Worm (Caenorhabditis elegans): ENCODE results near the gene nhr-68.

Gene nhr-68

ce11 chrV:11539502-11539901, 33.7 kb upstream of the nhr-68 start:
- TF ChIP-seq F37B4.10 (GFP tag; IDR thresholded peaks at IDR 0.05) = no peak
- TF ChIP-seq somi-1 (GFP tag; optimal IDR thresholded peaks at IDR 0.05) = no peak
- no peak for TF ChIP-seq hlh-26 (GFP tag; conservative IDR thresholded peaks at IDR 0.05)
- no peak for TF ChIP-seq chd-7 (tag; optimal IDR thresholded peaks at IDR 0.05)
- TF ChIP-seq F52B5.7 (tag; optimal IDR thresholded peaks at IDR 0.05) = no peak

- TF ChIP-seq ceh-79 (tag; optimal IDR thresholded peaks at IDR 0.05) = peak; percentile 6
- 0 out of 2 replicates have a peak, but pooled peaks have one; percentile 34 for TF ChIP-seq Y53F4B.3 (GFP tag; IDR thresholded peaks at IDR 0.05)
- TF ChIP-seq chd-7 (tag; optimal IDR thresholded peaks at IDR 0.05) = peak; percentile 44
- no peak for TF ChIP-seq hmg-20 (GFP tag; IDR thresholded peaks at IDR 0.05)
- TF ChIP-seq repo-1 (tag; optimal IDR thresholded peaks at IDR 0.05) = no peak
- no peak for TF ChIP-seq nhr-179 (tag; optimal IDR thresholded peaks at IDR 0.05)
- no peak for TF ChIP-seq D2030.7 (GFP tag; IDR thresholded peaks at IDR 0.05)
- 0 out of 2 replicates have a peak, but pooled peaks have one; percentile 46 for TF ChIP-seq bed-1 (GFP tag; IDR thresholded peaks at IDR 0.05)
- peak; percentile 37; the same call in 1 of the 2 replicates for TF ChIP-seq cebp-1 (GFP tag; IDR thresholded peaks at IDR 0.05)
- peak; percentile 68 for TF ChIP-seq cebp-1 (tag; optimal IDR thresholded peaks at IDR 0.05)
- no peak for TF ChIP-seq pbrm-1 (GFP tag; IDR thresholded peaks at IDR 0.05)
- peak; percentile 3 for TF ChIP-seq gei-17 (GFP tag; optimal IDR thresholded peaks at IDR 0.05)
- no peak for TF ChIP-seq F23B12.7 (tag; optimal IDR thresholded peaks at IDR 0.05; ENCODE audit: insufficient read depth)
- no peak for TF ChIP-seq unc-130 (GFP tag; optimal IDR thresholded peaks at IDR 0.05)
- 0 out of 2 replicates have a peak, but pooled peaks have one; percentile 38 for TF ChIP-seq madf-3 (GFP tag; IDR thresholded peaks at IDR 0.05)
- no peak for TF ChIP-seq lir-1 (GFP tag; conservative IDR thresholded peaks at IDR 0.05)
- 0 out of 2 replicates have a peak, but pooled peaks have one; percentile 7 for TF ChIP-seq aptf-2 (GFP tag; conservative IDR thresholded peaks at IDR 0.05)
- TF ChIP-seq K11D2.4 (GFP tag; IDR thresholded peaks at IDR 0.05) = peak; percentile 43; the same call in 1 of the 2 replicates
- TF ChIP-seq dpff-1 (tag; optimal IDR thresholded peaks at IDR 0.05) = no peak
- no peak for TF ChIP-seq madf-6 (GFP tag; IDR thresholded peaks at IDR 0.05)
- TF ChIP-seq ztf-25 (GFP tag; IDR thresholded peaks at IDR 0.05) = peak; percentile 67; the same call in 1 of the 2 replicates
- TF ChIP-seq lin-26 (GFP tag; IDR thresholded peaks at IDR 0.05) = no peak
- no peak for TF ChIP-seq madf-10 (tag; optimal IDR thresholded peaks at IDR 0.05)
- no peak for TF ChIP-seq attf-5 (GFP tag; optimal IDR thresholded peaks at IDR 0.05)
- no peak for TF ChIP-seq snpc-4 (GFP tag; optimal IDR thresholded peaks at IDR 0.05)
- no peak for TF ChIP-seq snpc-4 (tag; optimal IDR thresholded peaks at IDR 0.05)
- TF ChIP-seq xnd-1 (tag; optimal IDR thresholded peaks at IDR 0.05) = no peak
- no peak for TF ChIP-seq madf-8 (GFP tag; conservative IDR thresholded peaks at IDR 0.05)
- TF ChIP-seq F55B11.4 (tag; optimal IDR thresholded peaks at IDR 0.05; ENCODE audit: borderline replicate concordance, insufficient read depth) = no peak
- no peak for TF ChIP-seq rpc-1 (optimal IDR thresholded peaks at IDR 0.05)
- no peak for TF ChIP-seq rpc-1 (tag; optimal IDR thresholded peaks at IDR 0.05)
- no peak for TF ChIP-seq ccch-3 (GFP tag; optimal IDR thresholded peaks at IDR 0.05)
- peak in 1 of 2 experiments; percentile 20 for TF ChIP-seq let-607 (tag; optimal IDR thresholded peaks at IDR 0.05)
- TF ChIP-seq F22D6.2 (tag; optimal IDR thresholded peaks at IDR 0.05) = no peak
- peak; percentile 30 for TF ChIP-seq somi-1 (GFP tag; optimal IDR thresholded peaks at IDR 0.05)
- TF ChIP-seq tlf-1 (GFP tag; optimal IDR thresholded peaks at IDR 0.05) = no peak
- 0 out of 2 replicates have a peak, but pooled peaks have one; percentile 21 for TF ChIP-seq Y53G8AR.9 (GFP tag; conservative IDR thresholded peaks at IDR 0.05)
- TF ChIP-seq lag-1 (GFP tag; IDR thresholded peaks at IDR 0.05) = no peak
- 0 out of 2 replicates have a peak, but pooled peaks have one; percentile 54 for TF ChIP-seq ztf-28 (GFP tag; IDR thresholded peaks at IDR 0.05)
- TF ChIP-seq attf-3 (GFP tag; conservative IDR thresholded peaks at IDR 0.05) = 0 out of 2 replicates have a peak, but pooled peaks have one; percentile 32
- no peak for TF ChIP-seq F33H1.4 (GFP tag; IDR thresholded peaks at IDR 0.05)
- peak; percentile 76 for TF ChIP-seq F52B5.7 (tag; optimal IDR thresholded peaks at IDR 0.05)
- TF ChIP-seq sdz-38 (tag; optimal IDR thresholded peaks at IDR 0.05) = no peak
- peak; percentile 19; the same call in 1 of the 2 replicates for TF ChIP-seq ceh-100 (GFP tag; IDR thresholded peaks at IDR 0.05)
These were observed 32.0 kb upstream of the nhr-68 start for ce11 chrV:11541284-11541683.
